Worm (Caenorhabditis elegans) whole organism, mixed stage, embryonic: ENCODE data around the gene ttc-37.

Source experiments
- ceh-83 ChIP-seq: fragments of 200-800 bp; sonication (Bioruptor generic); optimal IDR thresholded peaks from 2 replicates; lab custom pipeline; 2018; ENCODE audit warnings: mild to moderate bottlenecking, missing genetic modification characterization, missing compliant biosample characterization
- drap-1 ChIP-seq: fragments of 200-800 bp; sonication (Bioruptor generic); optimal IDR thresholded peaks from 3 replicates; lab custom pipeline; 2018; ENCODE audit warnings: mild to moderate bottlenecking, missing genetic modification characterization, missing compliant biosample characterization
- lin-32 ChIP-seq: fragments of 200-800 bp; sonication (Bioruptor generic); optimal IDR thresholded peaks from 2 replicates; lab custom pipeline; 2018; ENCODE audit warnings: mild to moderate bottlenecking, missing genetic modification characterization, missing compliant biosample characterization
- unc-39 ChIP-seq: fragments of 150-350 bp; optimal IDR thresholded peaks from 2 replicates; lab custom pipeline; 2014; ENCODE audit warnings: missing biosample characterization, missing genetic modification characterization
- unc-62 ChIP-seq: fragments of 150-350 bp; optimal IDR thresholded peaks from 2 replicates; lab custom pipeline; 2014; ENCODE audit warnings: missing biosample characterization, missing genetic modification reagents, missing genetic modification characterization
- ztf-11 ChIP-seq: fragments of 150-350 bp; optimal IDR thresholded peaks from 2 replicates; lab custom pipeline; 2014; ENCODE audit warnings: missing biosample characterization, missing genetic modification characterization

- no peak for TF ChIP-seq unc-39 (tag; lab: Kevin White, UChicago)
- TF ChIP-seq unc-62 (GFP tag; lab: Kevin White, UChicago), result no peak
- no peak for TF ChIP-seq ceh-83 (GFP tag; lab: Kevin White, UChicago)
- TF ChIP-seq lin-32 (GFP tag; lab: Kevin White, UChicago), result no peak
- no peak for TF ChIP-seq ztf-11 (tag; lab: Kevin White, UChicago)
- no peak for TF ChIP-seq drap-1 (GFP tag; lab: Kevin White, UChicago)
These were observed 35.6 kb downstream of the ttc-37 start, which contains the start of gene B0238.15 for ce11 chrV:5239903-5240302.
